Worm (Caenorhabditis elegans) whole organism, young adult: ENCODE measurements around the gene fce-2.

Experiments
- B0035.1 ChIP-seq: sonication (generic microtip); optimal IDR thresholded peaks from 2 replicates; lab custom pipeline; 2016; ENCODE audit warnings: missing genetic modification characterization, mild to moderate bottlenecking, missing compliant biosample characterization, missing genotype, missing genetic modification reagents
- F10E7.11 ChIP-seq: sonication (generic microtip); optimal IDR thresholded peaks from 2 replicates; lab custom pipeline; 2017; ENCODE audit warnings: mild to moderate bottlenecking, missing genetic modification characterization, moderate library complexity, missing compliant biosample characterization
- F33H1.4 ChIP-seq: fragments of 200-800 bp; sonication (Bioruptor generic); IDR thresholded peaks from 2 replicates; pipeline ENCODE4 v1.3.6; 2022; ENCODE audit warnings: missing genetic modification reagents, missing genetic modification characterization, missing compliant biosample characterization
- F57C9.4 ChIP-seq: sonication (generic microtip); optimal IDR thresholded peaks from 2 replicates; lab custom pipeline; 2017; ENCODE audit warnings: mild to moderate bottlenecking, missing genetic modification characterization, missing compliant biosample characterization
- K12H6.12 ChIP-seq: fragments of 200-800 bp; sonication (Bioruptor generic); optimal IDR thresholded peaks from 2 replicates; lab custom pipeline; 2018; ENCODE audit warnings: mild to moderate bottlenecking, missing genetic modification characterization, missing compliant biosample characterization
- Y53F4B.3 ChIP-seq: fragments of 200-800 bp; sonication (Bioruptor generic); IDR thresholded peaks from 2 replicates; pipeline ENCODE4 v1.3.6; 2022; ENCODE audit warnings: missing genetic modification reagents, missing genetic modification characterization, missing compliant biosample characterization
- Y95B8A.8 ChIP-seq: fragments of 200-800 bp; sonication (Bioruptor generic); IDR thresholded peaks from 2 replicates; pipeline ENCODE4 v1.3.6; 2022; ENCODE audit warnings: missing genetic modification reagents, missing genetic modification characterization, missing compliant biosample characterization
- akir-1 ChIP-seq: fragments of 200-800 bp; sonication (Bioruptor generic); optimal IDR thresholded peaks from 2 replicates; lab custom pipeline; 2018; ENCODE audit warnings: mild to moderate bottlenecking, missing genetic modification characterization, moderate library complexity, missing compliant biosample characterization
- ama-1 ChIP-seq, 3 experiments: fragments of 150-350 bp in 1 of 3; sonication (generic microtip) in 2 of 3; optimal IDR thresholded peaks; 2 replicates each; lab custom pipeline; 2014 to 2018; ENCODE audit warnings: missing biosample characterization in 2 of 3, missing genetic modification characterization in 2 of 3, missing genetic modification reagents in 2 of 3
- atf-7 ChIP-seq: sonication (generic microtip); optimal IDR thresholded peaks from 2 replicates; lab custom pipeline; 2017; ENCODE audit warnings: mild to moderate bottlenecking, missing genetic modification characterization, missing compliant biosample characterization
- bed-2 ChIP-seq: fragments of 200-800 bp; sonication (Bioruptor generic); IDR thresholded peaks from 2 replicates; pipeline ENCODE4 v1.3.6; 2022; ENCODE audit warnings: missing genetic modification reagents, missing genetic modification characterization, missing compliant biosample characterization
- cebp-2 ChIP-seq: fragments of 200-800 bp; sonication (Bioruptor generic); IDR thresholded peaks from 2 replicates; pipeline ENCODE4 v1.3.6; 2022; ENCODE audit warnings: missing genetic modification characterization, missing compliant biosample characterization
- ceh-100 ChIP-seq: fragments of 200-800 bp; sonication (Bioruptor generic); IDR thresholded peaks from 2 replicates; pipeline ENCODE4 v1.3.6; 2022; ENCODE audit warnings: missing genetic modification reagents, missing genetic modification characterization, missing compliant biosample characterization
- ceh-58 ChIP-seq: fragments of 200-800 bp; sonication (Bioruptor generic); IDR thresholded peaks from 2 replicates; pipeline ENCODE4 v1.3.6; 2022; ENCODE audit warnings: missing genetic modification characterization, missing compliant biosample characterization
- chd-7 ChIP-seq: sonication (generic microtip); optimal IDR thresholded peaks from 2 replicates; lab custom pipeline; 2016; ENCODE audit warnings: mild to moderate bottlenecking, missing genetic modification characterization, moderate library complexity, missing compliant biosample characterization
- dox-1 ChIP-seq: fragments of 200-800 bp; sonication (Bioruptor generic); IDR thresholded peaks from 2 replicates; pipeline ENCODE4 v1.3.6; 2022; ENCODE audit warnings: missing genetic modification reagents, missing genetic modification characterization, missing compliant biosample characterization
- dpl-1 ChIP-seq: fragments of 150-350 bp; optimal IDR thresholded peaks from 2 replicates; lab custom pipeline; 2014; ENCODE audit warnings: missing biosample characterization, missing genetic modification reagents, missing genetic modification characterization
- egrh-3 ChIP-seq: fragments of 200-800 bp; sonication (Bioruptor generic); IDR thresholded peaks from 2 replicates; pipeline ENCODE4 v1.3.6; 2022; ENCODE audit warnings: missing genetic modification reagents, missing genetic modification characterization, missing compliant biosample characterization
- ekl-4 ChIP-seq: fragments of 200-800 bp; sonication (Bioruptor generic); IDR thresholded peaks from 2 replicates; pipeline ENCODE4 v1.3.6; 2022; ENCODE audit warnings: missing genetic modification reagents, missing genetic modification characterization, missing compliant biosample characterization
- ets-4 ChIP-seq: fragments of 200-800 bp; sonication (Bioruptor generic); optimal IDR thresholded peaks from 2 replicates; lab custom pipeline; 2018; ENCODE audit warnings: mild to moderate bottlenecking, missing genetic modification characterization, missing compliant biosample characterization
- fkh-3 ChIP-seq: sonication (generic microtip); optimal IDR thresholded peaks from 2 replicates; lab custom pipeline; 2016; ENCODE audit warnings: mild to moderate bottlenecking, missing genetic modification characterization, missing compliant biosample characterization
- him-1 ChIP-seq: sonication (generic microtip); optimal IDR thresholded peaks from 2 replicates; lab custom pipeline; 2016; ENCODE audit warnings: missing genotype, missing genetic modification reagents, missing genetic modification characterization, missing compliant biosample characterization
- hmg-1.2 ChIP-seq: fragments of 200-800 bp; sonication (Bioruptor generic); IDR thresholded peaks from 2 replicates; pipeline ENCODE4 v1.3.6; 2022; ENCODE audit warnings: missing genetic modification reagents, missing genetic modification characterization, missing compliant biosample characterization
- hrde-1 ChIP-seq: sonication (generic microtip); optimal IDR thresholded peaks from 2 replicates; lab custom pipeline; 2016; ENCODE audit warnings: missing genetic modification characterization, mild to moderate bottlenecking, missing compliant biosample characterization, moderate library complexity, missing genotype, missing genetic modification reagents, borderline replicate concordance
- hsf-1 ChIP-seq: fragments of 200-800 bp; sonication (Bioruptor generic); IDR thresholded peaks from 2 replicates; pipeline ENCODE4 v1.3.6; 2022; ENCODE audit warnings: missing genetic modification reagents, missing genetic modification characterization, missing compliant biosample characterization
- lin-40 ChIP-seq: sonication (generic microtip); optimal IDR thresholded peaks from 2 replicates; lab custom pipeline; 2016; ENCODE audit warnings: missing genetic modification characterization, mild to moderate bottlenecking, missing compliant biosample characterization, missing genotype, missing genetic modification reagents
- madf-3 ChIP-seq: fragments of 200-800 bp; sonication (Bioruptor generic); IDR thresholded peaks from 2 replicates; pipeline ENCODE4 v1.3.6; 2022; ENCODE audit warnings: missing genetic modification reagents, missing genetic modification characterization, missing compliant biosample characterization
- madf-8 ChIP-seq: fragments of 200-800 bp; sonication (Bioruptor generic); conservative IDR thresholded peaks from 2 replicates; pipeline ENCODE4 v1.3.6; 2022; ENCODE audit warnings: missing genetic modification reagents, missing genetic modification characterization, missing compliant biosample characterization
- mcd-1 ChIP-seq: fragments of 200-800 bp; sonication (Bioruptor generic); IDR thresholded peaks from 2 replicates; pipeline ENCODE4 v1.3.6; 2022; ENCODE audit warnings: missing genetic modification reagents, missing genetic modification characterization, missing compliant biosample characterization
- mxl-1 ChIP-seq: sonication (generic microtip); optimal IDR thresholded peaks from 2 replicates; lab custom pipeline; 2016; ENCODE audit warnings: missing genetic modification characterization, missing compliant biosample characterization
- nfyb-1 ChIP-seq: fragments of 200-800 bp; sonication (Bioruptor generic); IDR thresholded peaks from 2 replicates; pipeline ENCODE4 v1.3.6; 2022; ENCODE audit warnings: missing genetic modification reagents, missing genetic modification characterization, missing compliant biosample characterization
- nhr-80 ChIP-seq: sonication (generic microtip); optimal IDR thresholded peaks from 2 replicates; lab custom pipeline; 2016; ENCODE audit warnings: missing genetic modification characterization, missing compliant biosample characterization
- rec-8 ChIP-seq, 2 experiments: sonication (generic microtip); optimal IDR thresholded peaks; 2 replicates each; lab custom pipeline; 2016; ENCODE audit warnings: mild to moderate bottlenecking in 2 of 2, missing genetic modification characterization in 2 of 2, missing genetic modification reagents in 2 of 2, missing genotype in 2 of 2, missing biosample characterization in 1 of 2, missing compliant biosample characterization in 1 of 2, moderate library complexity in 1 of 2
- repo-1 ChIP-seq: sonication (generic microtip); optimal IDR thresholded peaks from 2 replicates; lab custom pipeline; 2017; ENCODE audit warnings: mild to moderate bottlenecking, missing genetic modification characterization, missing compliant biosample characterization
- snpc-1.3 ChIP-seq: sonication (generic microtip); optimal IDR thresholded peaks from 2 replicates; lab custom pipeline; 2017; ENCODE audit warnings: missing genetic modification characterization, mild to moderate bottlenecking, missing compliant biosample characterization, antibody characterized with exemption, moderate library complexity, missing genotype, missing genetic modification reagents; ENCODE audit not compliant: insufficient read depth
- snpc-3.4 ChIP-seq: sonication (generic microtip); optimal IDR thresholded peaks from 2 replicates; lab custom pipeline; 2017; ENCODE audit warnings: missing genetic modification characterization, mild to moderate bottlenecking, missing compliant biosample characterization, antibody characterized with exemption, moderate library complexity, missing genotype, missing genetic modification reagents
- sptf-2 ChIP-seq: fragments of 200-800 bp; sonication (Bioruptor generic); optimal IDR thresholded peaks from 2 replicates; lab custom pipeline; 2018; ENCODE audit warnings: mild to moderate bottlenecking, missing genetic modification characterization, missing compliant biosample characterization
- zfh-2 ChIP-seq: fragments of 200-800 bp; sonication (Bioruptor generic); conservative IDR thresholded peaks from 2 replicates; pipeline ENCODE4 v1.3.6; 2022; ENCODE audit warnings: missing genetic modification reagents, missing genetic modification characterization, missing compliant biosample characterization
- ztf-18 ChIP-seq: sonication (generic microtip); optimal IDR thresholded peaks from 2 replicates; lab custom pipeline; 2016; ENCODE audit warnings: missing genotype, mild to moderate bottlenecking, missing genetic modification characterization, missing compliant biosample characterization
- ztf-25 ChIP-seq: fragments of 200-800 bp; sonication (Bioruptor generic); IDR thresholded peaks from 2 replicates; pipeline ENCODE4 v1.3.6; 2022; ENCODE audit warnings: missing genetic modification reagents, missing genetic modification characterization, missing compliant biosample characterization
- ztf-26 ChIP-seq: sonication (generic microtip); optimal IDR thresholded peaks from 2 replicates; lab custom pipeline; 2017; ENCODE audit warnings: missing genetic modification characterization, missing compliant biosample characterization
- ztf-28 ChIP-seq: fragments of 200-800 bp; sonication (Bioruptor generic); IDR thresholded peaks from 2 replicates; pipeline ENCODE4 v1.3.6; 2022; ENCODE audit warnings: missing genetic modification reagents, missing genetic modification characterization, missing compliant biosample characterization
- ztf-3 ChIP-seq: fragments of 200-800 bp; sonication (Bioruptor generic); optimal IDR thresholded peaks from 2 replicates; lab custom pipeline; 2018; ENCODE audit warnings: mild to moderate bottlenecking, missing genetic modification characterization, missing compliant biosample characterization
- ztf-6 ChIP-seq: fragments of 200-800 bp; sonication (Bioruptor generic); IDR thresholded peaks from 2 replicates; pipeline ENCODE4 v1.3.6; 2022; ENCODE audit warnings: missing genetic modification reagents, missing genetic modification characterization, missing compliant biosample characterization

Gene fce-2

ce11 chrV:20425183-20425400, at the start of gene fce-2, which contains the start of gene F48F5.8:
TSS of gene fce-2 (plus strand) at chrV:20425301.
TSS of gene F48F5.8 (plus strand) at chrV:20425342.
- no peak for TF ChIP-seq F10E7.11 (tag; lab: Kevin White, UChicago)
- no peak for TF ChIP-seq madf-3 (GFP tag; lab: Robert Waterston, UW)
- TF ChIP-seq nfyb-1 = no peak
- no peak for TF ChIP-seq nhr-80 (tag; lab: Kevin White, UChicago)
- TF ChIP-seq B0035.1 (tag; lab: Kevin White, UChicago) = no peak
- TF ChIP-seq cebp-2 = no peak
- TF ChIP-seq ztf-18 (tag; lab: Kevin White, UChicago) = no peak
- TF ChIP-seq fkh-3 (tag; lab: Kevin White, UChicago) = no peak
- TF ChIP-seq ztf-3 (GFP tag; lab: Kevin White, UChicago) = no peak
- no peak for TF ChIP-seq mcd-1 (GFP tag; lab: Robert Waterston, UW)
- no peak for TF ChIP-seq F33H1.4
- no peak for TF ChIP-seq sptf-2 (GFP tag; lab: Kevin White, UChicago)
- no peak for TF ChIP-seq snpc-1.3 (tag; lab: Kevin White, UChicago)
- TF ChIP-seq ztf-26 (tag; lab: Kevin White, UChicago) = no peak
- no peak for TF ChIP-seq ama-1 (optimal IDR thresholded peaks at IDR 0.05; lab: Kevin White, UChicago)
- no peak for TF ChIP-seq ama-1 (GFP tag; optimal IDR thresholded peaks at IDR 0.05; lab: Kevin White, UChicago)
- TF ChIP-seq, all 124 proteins: peak for 0

- TF ChIP-seq ztf-6 (GFP tag; lab: Robert Waterston, UW) (no peak), atf-7 (tag; lab: Kevin White, UChicago) (no peak), ceh-58 (GFP tag; lab: Robert Waterston, UW) (no peak), repo-1 (tag; lab: Kevin White, UChicago) (no peak), ztf-28 (GFP tag; lab: Robert Waterston, UW) (no peak), F57C9.4 (no peak), ekl-4 (GFP tag; lab: Robert Waterston, UW) (no peak), dpl-1 (GFP tag; lab: Kevin White, UChicago) (no peak), Y53F4B.3 (GFP tag; lab: Robert Waterston, UW) (no peak), rec-8 (tag; optimal IDR thresholded peaks at IDR 0.05; lab: Kevin White, UChicago) (no peak)
Observed at ce11 chrV:20376070-20376469, 49.0 kb upstream of the fce-2 start.

DNA sequence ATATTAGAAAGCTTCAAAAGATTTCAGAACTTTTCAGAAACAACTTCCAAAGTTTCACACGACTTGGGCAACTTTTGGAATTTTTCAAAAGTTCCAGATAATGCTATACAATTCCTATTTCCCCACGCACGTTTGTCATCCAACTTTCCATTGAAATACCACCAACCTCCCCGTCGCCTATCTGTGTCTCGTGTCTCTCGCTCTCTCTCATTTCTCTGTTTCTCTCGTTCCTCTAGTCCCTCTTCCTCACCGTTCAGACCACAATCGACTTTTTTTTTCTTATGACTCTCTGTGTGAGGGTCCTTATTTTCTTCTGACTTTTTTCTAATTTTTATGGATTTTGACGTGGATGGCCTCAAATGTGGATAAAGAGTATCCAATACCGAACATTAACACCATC, 44.8 kb upstream of the fce-2 start, which contains the start of gene K02E2.6:
Gene K02E2.6, plus strand, starts transcription at position 242 of the 400 bp plus-strand sequence.
- TF ChIP-seq mxl-1 (tag; lab: Kevin White, UChicago) (no peak), akir-1 (no peak), Y53F4B.3 (GFP tag; lab: Robert Waterston, UW) (no peak), him-1 (tag; lab: Kevin White, UChicago) (no peak), F33H1.4 (no peak), madf-8 (GFP tag; lab: Robert Waterston, UW) (no peak), repo-1 (tag; lab: Kevin White, UChicago) (no peak), dpl-1 (GFP tag; lab: Kevin White, UChicago) (no peak), chd-7 (tag; lab: Kevin White, UChicago) (no peak), F10E7.11 (tag; lab: Kevin White, UChicago) (no peak), snpc-3.4 (tag; lab: Kevin White, UChicago) (no peak)

- TF ChIP-seq zfh-2 (GFP tag; lab: Robert Waterston, UW) (no peak), lin-40 (peak; percentile 19), ets-4 (GFP tag; lab: Kevin White, UChicago) (no peak), him-1 (tag; lab: Kevin White, UChicago) (no peak), ceh-100 (GFP tag; lab: Robert Waterston, UW) (no peak), K12H6.12 (tag; lab: Kevin White, UChicago) (peak; percentile 40), ztf-18 (tag; lab: Kevin White, UChicago) (no peak), dox-1 (GFP tag; lab: Robert Waterston, UW) (no peak), ama-1 (optimal IDR thresholded peaks at IDR 0.05; lab: Kevin White, UChicago) (no peak), ama-1 (GFP tag; optimal IDR thresholded peaks at IDR 0.05; lab: Kevin White, UChicago) (no peak), bed-2 (GFP tag; lab: Robert Waterston, UW) (no peak), egrh-3 (GFP tag; lab: Robert Waterston, UW) (no peak), ztf-25 (no peak), hrde-1 (tag; lab: Kevin White, UChicago) (no peak), Y95B8A.8 (GFP tag; lab: Robert Waterston, UW) (no peak), hsf-1 (GFP tag; lab: Robert Waterston, UW) (no peak), hmg-1.2 (GFP tag; lab: Robert Waterston, UW) (peak; percentile 87; the same call in 1 of the 2 replicates)
Observed at ce11 chrV:20383065-20383609, 42.0 kb upstream of the fce-2 start, which contains the start of gene K02E2.11. TSS of gene K02E2.11 (plus strand) at chrV:20383315.
